Fruit fly (Drosophila melanogaster) whole organism, embryonic: Measurements from ENCODE around the gene Noc2.
A peak's percentile ranks its signal among the peaks of the same experiment; 100 is the strongest.

Experiments
- B-H1 ChIP-seq: fragments of 200-800 bp; sonication (Bioruptor generic); IDR thresholded peaks from 3 replicates; pipeline ENCODE4 v1.3.6; 2022; ENCODE audit warnings: missing biosample characterization, missing genetic modification characterization
- BtbVII ChIP-seq: fragments of 200-800 bp; sonication (Bioruptor generic); optimal IDR thresholded peaks from 3 replicates; lab custom pipeline; 2017; ENCODE audit warnings: missing biosample characterization, mild to moderate bottlenecking, missing genetic modification characterization
- CG10209 ChIP-seq: fragments of 200-800 bp; sonication (Bioruptor generic); optimal IDR thresholded peaks from 3 replicates; lab custom pipeline; 2017; ENCODE audit warnings: missing biosample characterization, mild to moderate bottlenecking, missing genetic modification characterization, missing genetic modification reagents
- CG12659 ChIP-seq: fragments of 200-800 bp; sonication (Bioruptor generic); optimal IDR thresholded peaks from 3 replicates; lab custom pipeline; 2017; ENCODE audit warnings: mild to moderate bottlenecking, missing biosample characterization, missing genetic modification reagents, missing genetic modification characterization
- CG14441 ChIP-seq: fragments of 200-800 bp; sonication (Bioruptor generic); IDR thresholded peaks from 2 replicates; pipeline ENCODE4 v1.3.6; 2022; ENCODE audit warnings: missing biosample characterization, missing genetic modification characterization
- CG14965 ChIP-seq: fragments of 200-800 bp; sonication (Bioruptor generic); optimal IDR thresholded peaks from 2 replicates; lab custom pipeline; 2016; ENCODE audit warnings: missing biosample characterization, missing genetic modification characterization, borderline replicate concordance
- CG1529 ChIP-seq: fragments of 200-800 bp; sonication (Bioruptor generic); optimal IDR thresholded peaks from 3 replicates; lab custom pipeline; 2018; ENCODE audit warnings: missing biosample characterization, missing genetic modification characterization
- CG17186 ChIP-seq: fragments of 200-800 bp; sonication (Bioruptor generic); optimal IDR thresholded peaks from 3 replicates; lab custom pipeline; 2017; ENCODE audit warnings: missing biosample characterization, missing genetic modification reagents, missing genetic modification characterization
- CG30403 ChIP-seq: fragments of 200-800 bp; sonication (Bioruptor generic); optimal IDR thresholded peaks from 3 replicates; lab custom pipeline; 2016; ENCODE audit warnings: missing biosample characterization, missing genetic modification characterization
- CG31441 ChIP-seq: fragments of 200-800 bp; sonication (Bioruptor generic); IDR thresholded peaks from 2 replicates; pipeline ENCODE4 v1.3.6; 2022; ENCODE audit warnings: missing biosample characterization, missing genetic modification characterization
- CG42726 ChIP-seq: fragments of 200-800 bp; sonication (Bioruptor generic); IDR thresholded peaks from 2 replicates; pipeline ENCODE4 v1.3.6; 2022; ENCODE audit warnings: missing biosample characterization, missing genetic modification characterization; ENCODE audit not compliant: partially characterized antibody
- CG6654 ChIP-seq: fragments of 200-800 bp; sonication (Bioruptor generic); optimal IDR thresholded peaks from 2 replicates; lab custom pipeline; 2017; ENCODE audit warnings: missing biosample characterization, mild to moderate bottlenecking, missing genetic modification characterization
- CG8388 ChIP-seq: fragments of 200-800 bp; sonication (Bioruptor generic); optimal IDR thresholded peaks from 2 replicates; lab custom pipeline; 2019; ENCODE audit warnings: missing biosample characterization, mild to moderate bottlenecking, missing genetic modification characterization, moderate library complexity
- CkIIα-i1 ChIP-seq: fragments of 200-800 bp; sonication (Bioruptor generic); IDR thresholded peaks from 2 replicates; pipeline ENCODE4 v1.3.6; 2022; ENCODE audit warnings: missing biosample characterization, missing genetic modification characterization
- Ets65A ChIP-seq: fragments of 200-800 bp; sonication (Bioruptor generic); peaks from one replicate; lab custom pipeline; 2016; ENCODE audit warnings: missing biosample characterization, missing genetic modification characterization
- H15 ChIP-seq: fragments of 200-800 bp; sonication (Bioruptor generic); IDR thresholded peaks from 3 replicates; pipeline ENCODE4 v1.3.6; 2022; ENCODE audit warnings: missing biosample characterization, missing genetic modification characterization
- H2.0 ChIP-seq: fragments of 200-800 bp; sonication (Bioruptor generic); IDR thresholded peaks from 2 replicates; pipeline ENCODE4 v1.3.6; 2022; ENCODE audit warnings: missing biosample characterization, missing genetic modification characterization
- Hr39 ChIP-seq: fragments of >200 bp; optimal IDR thresholded peaks from 2 replicates; lab custom pipeline; 2017
- Jarid2 ChIP-seq: fragments of 200-800 bp; sonication (Bioruptor generic); optimal IDR thresholded peaks from 3 replicates; lab custom pipeline; 2017; ENCODE audit warnings: mild to moderate bottlenecking, missing biosample characterization, missing genetic modification reagents, missing genetic modification characterization
- MTF-1 ChIP-seq: fragments of 200-800 bp; sonication (Bioruptor generic); optimal IDR thresholded peaks from 2 replicates; lab custom pipeline; 2018; ENCODE audit warnings: missing biosample characterization, mild to moderate bottlenecking, missing genetic modification characterization, borderline replicate concordance
- Meics ChIP-seq: fragments of 200-800 bp; sonication (Bioruptor generic); optimal IDR thresholded peaks from 2 replicates; lab custom pipeline; 2017; ENCODE audit warnings: missing biosample characterization, mild to moderate bottlenecking, missing genetic modification characterization
- Nf-YC ChIP-seq: fragments of 200-800 bp; optimal IDR thresholded peaks from 3 replicates; lab custom pipeline; 2019; ENCODE audit warnings: missing biosample characterization, mild to moderate bottlenecking, missing genetic modification characterization, moderate library complexity
- Side ChIP-seq: fragments of 200-800 bp; sonication (Bioruptor generic); optimal IDR thresholded peaks from 2 replicates; lab custom pipeline; 2016; ENCODE audit warnings: missing biosample characterization, missing genetic modification characterization
- Sry-δ ChIP-seq: fragments of 200-800 bp; sonication (Bioruptor generic); optimal IDR thresholded peaks from 2 replicates; lab custom pipeline; 2016; ENCODE audit warnings: missing biosample characterization, missing genetic modification characterization
- amos ChIP-seq: fragments of 200-800 bp; sonication (Bioruptor generic); IDR thresholded peaks from 2 replicates; pipeline ENCODE4 v1.3.6; 2022; ENCODE audit warnings: missing biosample characterization, missing genetic modification characterization; ENCODE audit not compliant: partially characterized antibody
- aop ChIP-seq: fragments of 200-800 bp; sonication (Bioruptor generic); IDR thresholded peaks from 2 replicates; pipeline ENCODE4 v1.3.6; 2022; ENCODE audit warnings: missing biosample characterization, missing genetic modification characterization
- bcd ChIP-seq: fragments of 200-800 bp; sonication (Bioruptor generic); optimal IDR thresholded peaks from 2 replicates; lab custom pipeline; 2017; ENCODE audit warnings: missing biosample characterization, mild to moderate bottlenecking, missing genetic modification characterization
- bigmax ChIP-seq: fragments of 200-800 bp; sonication (Bioruptor generic); optimal IDR thresholded peaks from 2 replicates; lab custom pipeline; 2018; ENCODE audit warnings: missing biosample characterization, mild to moderate bottlenecking, missing genetic modification characterization
- btn ChIP-seq: fragments of 200-800 bp; sonication (Bioruptor generic); optimal IDR thresholded peaks from 2 replicates; lab custom pipeline; 2016; ENCODE audit warnings: missing biosample characterization, missing genetic modification characterization
- cwo ChIP-seq: fragments of 200-800 bp; sonication (Bioruptor generic); optimal IDR thresholded peaks from 3 replicates; lab custom pipeline; 2017; ENCODE audit warnings: missing biosample characterization, missing genetic modification characterization, mild to moderate bottlenecking, moderate library complexity, missing genetic modification reagents
- dysf ChIP-seq: fragments of 200-800 bp; sonication (Bioruptor generic); IDR thresholded peaks from 3 replicates; pipeline ENCODE4 v1.3.6; 2022; ENCODE audit warnings: missing biosample characterization, missing genetic modification characterization
- fu2 ChIP-seq: fragments of 200-800 bp; sonication (Bioruptor generic); optimal IDR thresholded peaks from 2 replicates; lab custom pipeline; 2016; ENCODE audit warnings: missing biosample characterization, missing genetic modification characterization
- gsb-n ChIP-seq: fragments of 200-800 bp; sonication (Bioruptor generic); optimal IDR thresholded peaks from 3 replicates; lab custom pipeline; 2018; ENCODE audit warnings: missing biosample characterization, mild to moderate bottlenecking, missing genetic modification characterization
- hbn ChIP-seq: fragments of 200-800 bp; sonication (Bioruptor generic); IDR thresholded peaks from 2 replicates; pipeline ENCODE4 v1.3.6; 2022; ENCODE audit warnings: missing biosample characterization, missing genetic modification characterization; ENCODE audit not compliant: partially characterized antibody
- lab ChIP-seq: fragments of 200-800 bp; sonication (Bioruptor generic); optimal IDR thresholded peaks from 3 replicates; lab custom pipeline; 2017; ENCODE audit warnings: missing biosample characterization, missing genetic modification characterization, mild to moderate bottlenecking, moderate library complexity, missing genetic modification reagents
- nerfin-1 ChIP-seq: fragments of 200-800 bp; sonication (Bioruptor generic); optimal IDR thresholded peaks from 3 replicates; lab custom pipeline; 2019; ENCODE audit warnings: missing biosample characterization, mild to moderate bottlenecking, missing genetic modification characterization, moderate library complexity
- nerfin-2 ChIP-seq: fragments of 200-800 bp; sonication (Bioruptor generic); IDR thresholded peaks from 2 replicates; pipeline ENCODE4 v1.3.6; 2022; ENCODE audit warnings: missing biosample characterization, missing genetic modification characterization; ENCODE audit not compliant: partially characterized antibody
- nom ChIP-seq: fragments of 200-800 bp; sonication (Bioruptor generic); optimal IDR thresholded peaks from 2 replicates; lab custom pipeline; 2017; ENCODE audit warnings: missing biosample characterization, missing genetic modification characterization, mild to moderate bottlenecking, moderate library complexity, missing genetic modification reagents
- oc ChIP-seq: fragments of 200-800 bp; sonication (Bioruptor generic); optimal IDR thresholded peaks from 2 replicates; lab custom pipeline; 2018; ENCODE audit warnings: missing biosample characterization, mild to moderate bottlenecking, missing genetic modification characterization, moderate library complexity
- odd ChIP-seq: fragments of 200-800 bp; sonication (Bioruptor generic); optimal IDR thresholded peaks from 2 replicates; lab custom pipeline; 2017; ENCODE audit warnings: missing biosample characterization, mild to moderate bottlenecking, missing genetic modification characterization
- org-1 ChIP-seq: fragments of 200-800 bp; sonication (Bioruptor generic); optimal IDR thresholded peaks from 2 replicates; lab custom pipeline; 2017; ENCODE audit warnings: missing biosample characterization, missing genetic modification characterization
- phol ChIP-seq: fragments of 200-800 bp; sonication (Bioruptor generic); optimal IDR thresholded peaks from 3 replicates; lab custom pipeline; 2018; ENCODE audit warnings: missing biosample characterization, mild to moderate bottlenecking, missing genetic modification characterization, moderate library complexity
- pita ChIP-seq: fragments of 200-800 bp; sonication (Bioruptor generic); optimal IDR thresholded peaks from 2 replicates; lab custom pipeline; 2017; ENCODE audit warnings: missing biosample characterization, mild to moderate bottlenecking, missing genetic modification characterization
- scrt ChIP-seq: fragments of 200-800 bp; sonication (Bioruptor generic); optimal IDR thresholded peaks from 2 replicates; lab custom pipeline; 2018; ENCODE audit warnings: missing biosample characterization, mild to moderate bottlenecking, missing genetic modification characterization, moderate library complexity
- sug ChIP-seq: fragments of 200-800 bp; optimal IDR thresholded peaks from 2 replicates; lab custom pipeline; 2019; ENCODE audit warnings: missing biosample characterization, mild to moderate bottlenecking, missing genetic modification characterization, moderate library complexity
- tll ChIP-seq, 2 experiments: fragments of 200-800 bp in 1 of 2; fragments of >200 bp in 1 of 2; sonication (Bioruptor generic) in 1 of 2; optimal IDR thresholded peaks; 2 replicates each; lab custom pipeline; 2017 to 2019; ENCODE audit warnings: missing biosample characterization in 2 of 2, missing genetic modification characterization in 2 of 2, mild to moderate bottlenecking in 1 of 2, moderate library complexity in 1 of 2

The Noc2 gene

DNA sequence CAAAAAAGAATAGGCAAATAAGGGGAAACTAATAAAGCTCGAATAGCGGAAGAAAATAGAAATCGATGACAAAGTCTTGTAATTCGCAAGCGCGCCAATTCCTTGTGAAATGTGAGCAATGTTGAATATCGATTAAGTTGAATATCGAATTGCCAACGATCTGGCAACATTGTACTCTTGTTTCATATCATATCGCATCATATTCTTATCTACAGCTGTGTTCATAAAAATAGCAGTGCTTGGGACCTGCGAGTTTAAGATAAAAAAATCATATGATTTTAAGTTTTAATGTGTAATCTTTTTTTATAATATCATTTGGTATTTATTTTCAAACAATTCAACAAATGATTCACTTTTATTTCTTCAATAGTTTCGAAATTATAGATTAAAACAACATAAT, 14.4 kb upstream of the Noc2 start (continued):
- TF ChIP-seq H2.0 (no peak), nom (GFP tag; lab: Kevin White, UChicago) (no peak), cwo (GFP tag; lab: Kevin White, UChicago) (no peak), CG1529 (GFP tag; lab: Kevin White, UChicago) (no peak), H15 (GFP tag; lab: Robert Waterston, UW) (no peak), CG10209 (peak; percentile 25), pita (GFP tag; lab: Kevin White, UChicago) (no peak), nerfin-2 (GFP tag; lab: Robert Waterston, UW) (no peak), btn (GFP tag; lab: Kevin White, UChicago) (no peak), CG12659 (GFP tag; lab: Kevin White, UChicago) (peak; percentile 71), odd (GFP tag; lab: Kevin White, UChicago) (no peak), CkIIα-i1 (no peak), Hr39 (lab: Kevin White, UChicago) (no peak), Jarid2 (GFP tag; lab: Kevin White, UChicago) (no peak), B-H1 (GFP tag; lab: Robert Waterston, UW) (no peak; the same call in 2 of the 3 replicates), sug (tag; lab: Kevin White, UChicago) (peak; percentile 51), org-1 (GFP tag; lab: Kevin White, UChicago) (no peak), MTF-1 (GFP tag; lab: Kevin White, UChicago) (peak; percentile 12), lab (no peak), Ets65A (GFP tag; lab: Kevin White, UChicago) (no peak), fu2 (GFP tag; lab: Kevin White, UChicago) (no peak), scrt (GFP tag; lab: Kevin White, UChicago) (peak; percentile 20), amos (GFP tag; lab: Robert Waterston, UW) (peak; percentile 74), gsb-n (peak; percentile 50), Meics (GFP tag; lab: Kevin White, UChicago) (peak; percentile 67), CG42726 (GFP tag; lab: Robert Waterston, UW) (peak; percentile 45; the same call in 1 of the 2 replicates), tll (GFP tag; optimal IDR thresholded peaks at IDR 0.05; lab: Kevin White, UChicago) (no peak), BtbVII (GFP tag; lab: Kevin White, UChicago) (no peak), hbn (peak; percentile 73), aop (no peak; the same call in 1 of the 2 replicates), CG31441 (GFP tag; lab: Robert Waterston, UW) (peak; percentile 59; the same call in 1 of the 2 replicates), CG14965 (GFP tag; lab: Kevin White, UChicago) (no peak), oc (tag; lab: Kevin White, UChicago) (no peak), bigmax (GFP tag; lab: Kevin White, UChicago) (no peak), Nf-YC (no peak), Side (GFP tag; lab: Kevin White, UChicago) (no peak), bcd (no peak), CG6654 (GFP tag; lab: Kevin White, UChicago) (no peak), CG17186 (no peak), CG8388 (GFP tag; lab: Kevin White, UChicago) (peak; percentile 45), CG30403 (GFP tag; lab: Kevin White, UChicago) (peak; percentile 50), nerfin-1 (tag; lab: Kevin White, UChicago) (peak; percentile 27), Sry-δ (GFP tag; lab: Kevin White, UChicago) (peak; percentile 68), CG14441 (GFP tag; lab: Robert Waterston, UW) (no peak), phol (peak; percentile 55), dysf (GFP tag; lab: Robert Waterston, UW) (peak; percentile 73)
